Worm (Caenorhabditis elegans) whole organism, young adult: ENCODE measurements around the gene W09G12.7.

ENCODE experiments used
- ZK185.1 ChIP-seq: sonication (generic microtip); optimal IDR thresholded peaks from 2 replicates; lab custom pipeline; 2016; ENCODE audit warnings: mild to moderate bottlenecking, missing genetic modification characterization, missing compliant biosample characterization; ENCODE audit not compliant: poor library complexity, severe bottlenecking
- pha-4 ChIP-seq: fragments of 150-350 bp; sonication (generic microtip); optimal IDR thresholded peaks from 2 replicates; lab custom pipeline; 2014; ENCODE audit warnings: missing biosample characterization, missing genetic modification reagents, missing genetic modification characterization
- snpc-3.4 ChIP-seq: sonication (generic microtip); optimal IDR thresholded peaks from 2 replicates; lab custom pipeline; 2017; ENCODE audit warnings: missing genetic modification characterization, mild to moderate bottlenecking, missing compliant biosample characterization, antibody characterized with exemption, moderate library complexity, missing genotype, missing genetic modification reagents

ce11 chrIV:1261930-1262329 lies 33.0 kb downstream of the W09G12.7 start:
- TF ChIP-seq snpc-3.4 (tag; lab: Kevin White, UChicago): no peak
- TF ChIP-seq ZK185.1 (tag; lab: Kevin White, UChicago): no peak
- TF ChIP-seq pha-4 (tag; lab: Kevin White, UChicago): no peak
